Fruit fly (Drosophila melanogaster) whole organism, wandering third instar larva: ENCODE measurements around the gene woc.

Experiments
- Abd-B ChIP-seq: fragments of >200 bp; optimal IDR thresholded peaks from 2 replicates; lab custom pipeline; 2017; ENCODE audit warnings: missing biosample characterization, missing genetic modification characterization
- CG32264 ChIP-seq: fragments of 200-800 bp; sonication (Bioruptor generic); optimal IDR thresholded peaks from 2 replicates; lab custom pipeline; 2016; ENCODE audit warnings: missing biosample characterization, missing genetic modification characterization
- CG9705 ChIP-seq: fragments of 200-800 bp; sonication (Bioruptor generic); optimal IDR thresholded peaks from 2 replicates; lab custom pipeline; 2018; ENCODE audit warnings: missing biosample characterization, mild to moderate bottlenecking, missing genetic modification characterization
- CrebA ChIP-seq: fragments of 200-800 bp; sonication (Bioruptor generic); optimal IDR thresholded peaks from 2 replicates; lab custom pipeline; 2016; ENCODE audit warnings: missing biosample characterization, mild to moderate bottlenecking, missing genetic modification characterization, borderline replicate concordance
- Dfd ChIP-seq: fragments of >200 bp; optimal IDR thresholded peaks from 2 replicates; lab custom pipeline; 2017; ENCODE audit warnings: missing biosample characterization, missing genetic modification characterization
- Dif ChIP-seq: fragments of 200-275, 200-300 bp; sonication (Bioruptor generic); optimal IDR thresholded peaks from 2 replicates; lab custom pipeline; 2018; ENCODE audit warnings: missing biosample characterization, missing genetic modification characterization; ENCODE audit not compliant: partially characterized antibody
- GATAd ChIP-seq: sonication (Bioruptor generic); optimal IDR thresholded peaks from 2 replicates; lab custom pipeline; 2016; ENCODE audit warnings: missing biosample characterization, missing genetic modification characterization
- HLH106 ChIP-seq: fragments of 200-800 bp; optimal IDR thresholded peaks from 3 replicates; lab custom pipeline; 2019; ENCODE audit warnings: missing biosample characterization, mild to moderate bottlenecking, missing genetic modification characterization, moderate library complexity
- Hnf4 ChIP-seq: fragments of 200-800 bp; sonication (Bioruptor generic); optimal IDR thresholded peaks from 2 replicates; lab custom pipeline; 2016; ENCODE audit warnings: missing biosample characterization, mild to moderate bottlenecking, missing genetic modification characterization
- Hr78 ChIP-seq: fragments of >200 bp; optimal IDR thresholded peaks from 2 replicates; lab custom pipeline; 2017; ENCODE audit warnings: missing biosample characterization, missing genetic modification characterization
- Hr83 ChIP-seq: fragments of 200-300 bp; sonication (Bioruptor generic); optimal IDR thresholded peaks from 2 replicates; lab custom pipeline; 2016; ENCODE audit warnings: missing biosample characterization, mild to moderate bottlenecking, missing genetic modification characterization, moderate library complexity; ENCODE audit not compliant: poor library complexity, severe bottlenecking
- Jra ChIP-seq: sonication (Bioruptor generic); optimal IDR thresholded peaks from 2 replicates; lab custom pipeline; 2016; ENCODE audit warnings: missing biosample characterization, missing genetic modification characterization
- Mio ChIP-seq: sonication (Bioruptor generic); optimal IDR thresholded peaks from 2 replicates; lab custom pipeline; 2016; ENCODE audit warnings: missing biosample characterization, missing genetic modification characterization
- Myc ChIP-seq: fragments of >200 bp; optimal IDR thresholded peaks from 2 replicates; lab custom pipeline; 2017
- N ChIP-seq: fragments of >200 bp; optimal IDR thresholded peaks from 2 replicates; lab custom pipeline; 2018; ENCODE audit warnings: missing biosample characterization, missing external identifiers, missing genetic modification characterization
- OdsH ChIP-seq: fragments of 200-800 bp; sonication (Bioruptor generic); optimal IDR thresholded peaks from 2 replicates; lab custom pipeline; 2016; ENCODE audit warnings: missing biosample characterization, mild to moderate bottlenecking, missing genetic modification characterization
- Rel ChIP-seq, 2 experiments: fragments of 200-800 bp; sonication (Bioruptor generic) in 1 of 2; optimal IDR thresholded peaks; 2 replicates in 1 of 2; 3 replicates in 1 of 2; lab custom pipeline; 2016 to 2019; ENCODE audit warnings: mild to moderate bottlenecking in 2 of 2, missing biosample characterization in 2 of 2, missing genetic modification characterization in 2 of 2, moderate library complexity in 1 of 2
- Sp1 ChIP-seq: fragments of 200-800 bp; sonication (Bioruptor generic); optimal IDR thresholded peaks from 3 replicates; lab custom pipeline; 2019; ENCODE audit warnings: missing biosample characterization, mild to moderate bottlenecking, missing genetic modification characterization, moderate library complexity
- Vsx2 ChIP-seq: fragments of 200-300, 225-300 bp; sonication (Bioruptor generic); optimal IDR thresholded peaks from 2 replicates; lab custom pipeline; 2018; ENCODE audit warnings: missing biosample characterization, missing genetic modification characterization; ENCODE audit not compliant: partially characterized antibody
- br ChIP-seq: fragments of 200-800 bp; sonication (Bioruptor generic); optimal IDR thresholded peaks from 2 replicates; lab custom pipeline; 2016; ENCODE audit warnings: missing biosample characterization, missing genetic modification characterization
- brk ChIP-seq: fragments of 200-800 bp; sonication (Bioruptor generic); optimal IDR thresholded peaks from 2 replicates; lab custom pipeline; 2016; ENCODE audit warnings: missing biosample characterization, mild to moderate bottlenecking, missing genetic modification characterization
- dl ChIP-seq, 2 experiments: fragments of 175-275, 200-275 bp in 1 of 2; fragments of 200-275 bp in 1 of 2; sonication (Bioruptor generic); optimal IDR thresholded peaks; lab custom pipeline; 2018; ENCODE audit warnings: mild to moderate bottlenecking in 2 of 2, missing biosample characterization in 2 of 2, missing genetic modification characterization in 2 of 2, moderate library complexity in 2 of 2; ENCODE audit not compliant: partially characterized antibody in 2 of 2, insufficient read depth in 1 of 2
- dmrt93B ChIP-seq: fragments of 200-800 bp; sonication (Bioruptor generic); optimal IDR thresholded peaks from 2 replicates; lab custom pipeline; 2018; ENCODE audit warnings: missing biosample characterization, mild to moderate bottlenecking, missing genetic modification characterization
- dsf ChIP-seq: sonication (Bioruptor generic); optimal IDR thresholded peaks from 2 replicates; lab custom pipeline; 2016; ENCODE audit warnings: missing biosample characterization, missing genetic modification characterization, borderline replicate concordance
- ey ChIP-seq: fragments of 200-800 bp; sonication (Bioruptor generic); optimal IDR thresholded peaks from 2 replicates; lab custom pipeline; 2016; ENCODE audit warnings: missing biosample characterization, missing genetic modification characterization
- foxo ChIP-seq, 2 experiments: fragments of 200-800 bp; sonication (Bioruptor generic); optimal IDR thresholded peaks; 2 replicates in 1 of 2; 3 replicates in 1 of 2; lab custom pipeline; 2016 to 2017; ENCODE audit warnings: missing biosample characterization in 2 of 2, missing genetic modification characterization in 2 of 2
- fru ChIP-seq: fragments of 200-800 bp; sonication (Bioruptor generic); optimal IDR thresholded peaks from 3 replicates; lab custom pipeline; 2016; ENCODE audit warnings: missing biosample characterization, mild to moderate bottlenecking, missing genetic modification characterization
- h ChIP-seq: fragments of 200-800 bp; sonication (Bioruptor generic); optimal IDR thresholded peaks from 3 replicates; lab custom pipeline; 2016; ENCODE audit warnings: missing biosample characterization, mild to moderate bottlenecking, missing genetic modification characterization
- jim ChIP-seq: fragments of 175-275, 200-325 bp; sonication (Bioruptor generic); optimal IDR thresholded peaks from 2 replicates; lab custom pipeline; 2016; ENCODE audit warnings: missing biosample characterization, mild to moderate bottlenecking, missing genetic modification characterization
- lola ChIP-seq: fragments of >200 bp; optimal IDR thresholded peaks from 2 replicates; lab custom pipeline; 2017; ENCODE audit warnings: missing biosample characterization, missing genetic modification characterization
- pan ChIP-seq: fragments of >200 bp; optimal IDR thresholded peaks from 2 replicates; lab custom pipeline; 2017
- psq ChIP-seq: fragments of 200-800 bp; sonication (Bioruptor generic); optimal IDR thresholded peaks from 3 replicates; lab custom pipeline; 2017; ENCODE audit warnings: missing biosample characterization, mild to moderate bottlenecking, missing genetic modification characterization, moderate library complexity
- rgr ChIP-seq: fragments of 200-800 bp; sonication (Bioruptor generic); optimal IDR thresholded peaks from 3 replicates; lab custom pipeline; 2016; ENCODE audit warnings: missing biosample characterization, mild to moderate bottlenecking, missing genetic modification characterization
- sage ChIP-seq: fragments of 200-800 bp; sonication (Bioruptor generic); optimal IDR thresholded peaks from 2 replicates; lab custom pipeline; 2016; ENCODE audit warnings: missing biosample characterization, mild to moderate bottlenecking, missing genetic modification characterization
- sv ChIP-seq: fragments of 200-800 bp; sonication (Bioruptor generic); optimal IDR thresholded peaks from 3 replicates; lab custom pipeline; 2016; ENCODE audit warnings: missing biosample characterization, missing genetic modification characterization
- tai ChIP-seq: sonication (Bioruptor generic); optimal IDR thresholded peaks from 2 replicates; lab custom pipeline; 2016; ENCODE audit warnings: missing biosample characterization, missing genetic modification characterization
- usp ChIP-seq: fragments of >200 bp; optimal IDR thresholded peaks from 2 replicates; lab custom pipeline; 2017; ENCODE audit warnings: missing biosample characterization, missing genetic modification characterization
- woc ChIP-seq: sonication (Bioruptor generic); optimal IDR thresholded peaks from 2 replicates; lab custom pipeline; 2016; ENCODE audit warnings: missing biosample characterization, mild to moderate bottlenecking, missing genetic modification characterization

Gene woc

DNA sequence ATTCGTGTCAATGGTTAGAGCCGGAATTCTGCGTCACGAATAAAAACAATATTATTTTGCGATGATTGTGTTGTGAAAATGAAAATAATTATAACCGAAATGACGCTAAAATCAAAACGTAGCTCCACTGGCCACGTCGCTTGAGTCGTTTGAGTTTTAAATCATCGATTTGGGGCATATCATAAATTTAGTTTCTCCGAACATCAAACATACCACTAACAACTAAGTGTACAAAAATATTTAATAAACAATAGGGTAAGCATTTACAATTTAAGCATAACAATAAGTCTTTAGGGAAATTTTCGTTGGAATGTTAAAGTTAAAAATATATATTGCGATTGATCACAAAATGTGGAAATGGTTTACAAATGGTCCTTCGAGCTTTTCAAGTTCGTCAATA, 12.9 kb downstream of the woc start, which contains the start of the genes TTLL6B and TfIIA-L:
TTLL6B (minus strand) TSS at position 101 of the 400 bp plus-strand sequence.
TfIIA-L (plus strand) TSS at position 206 of the 400 bp plus-strand sequence.
- TF ChIP-seq usp (GFP tag; lab: Kevin White, UChicago) (no peak), sage (GFP tag; lab: Kevin White, UChicago) (no peak), dmrt93B (GFP tag; lab: Kevin White, UChicago) (no peak), pan (lab: Kevin White, UChicago) (no peak), Sp1 (no peak), lola (GFP tag; lab: Kevin White, UChicago) (no peak), HLH106 (tag; lab: Kevin White, UChicago) (no peak), tai (no peak), fru (no peak), Hnf4 (GFP tag; lab: Kevin White, UChicago) (no peak), foxo (GFP tag; optimal IDR thresholded peaks at IDR 0.05; lab: Kevin White, UChicago) (no peak), dl (GFP tag; optimal IDR thresholded peaks at IDR 0.05; lab: Kevin White, UChicago; ENCODE audit: insufficient read depth in 1 of 2, partially characterized antibody in 2 of 2) (no peak), Vsx2 (GFP tag; lab: Kevin White, UChicago) (no peak)

dm6 chr3R:27247892-27248291, 16.0 kb downstream of the woc start, which contains the start of gene CG5984:
Gene CG5984 (minus strand): TSS chr3R:27247992.
- TF ChIP-seq dl (GFP tag; optimal IDR thresholded peaks at IDR 0.05; lab: Kevin White, UChicago; ENCODE audit: insufficient read depth in 1 of 2, partially characterized antibody in 2 of 2) (no peak), woc (no peak), GATAd (GFP tag; lab: Kevin White, UChicago) (no peak), CG9705 (GFP tag; lab: Kevin White, UChicago) (no peak), N (GFP tag; lab: Kevin White, UChicago) (no peak), ey (GFP tag; lab: Kevin White, UChicago) (no peak), brk (GFP tag; lab: Kevin White, UChicago) (no peak), Vsx2 (GFP tag; lab: Kevin White, UChicago) (no peak), dsf (no peak), lola (GFP tag; lab: Kevin White, UChicago) (no peak), dmrt93B (GFP tag; lab: Kevin White, UChicago) (no peak), foxo (GFP tag; optimal IDR thresholded peaks at IDR 0.05; lab: Kevin White, UChicago) (no peak), CG32264 (GFP tag; lab: Kevin White, UChicago) (no peak), Abd-B (GFP tag; lab: Kevin White, UChicago) (no peak), rgr (no peak), sv (GFP tag; lab: Kevin White, UChicago) (no peak), Rel (GFP tag; optimal IDR thresholded peaks at IDR 0.05; lab: Kevin White, UChicago) (no peak), Rel (tag; optimal IDR thresholded peaks at IDR 0.05; lab: Kevin White, UChicago) (no peak)

DNA sequence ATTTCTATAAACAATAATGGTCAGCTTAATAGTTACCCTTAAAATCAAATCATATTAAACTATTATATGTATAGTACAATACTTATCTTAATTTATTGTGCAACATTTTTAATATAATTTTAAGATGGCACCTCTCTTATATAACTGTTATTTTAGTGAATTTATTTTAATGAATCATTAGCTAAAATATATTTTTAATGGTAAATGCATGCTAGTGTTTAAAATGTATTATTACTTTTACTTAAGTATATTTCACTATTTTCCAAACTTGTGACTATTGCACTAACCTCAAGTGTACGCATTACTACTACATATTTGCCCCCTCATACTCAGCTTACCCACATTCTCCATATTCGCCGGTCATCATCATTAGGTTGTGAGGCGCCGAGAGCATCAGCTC, 17.6 kb downstream of the woc start:
- TF ChIP-seq Jra (GFP tag; lab: Kevin White, UChicago) (no peak), Abd-B (GFP tag; lab: Kevin White, UChicago) (no peak), Sp1 (peak; percentile 50), Hr83 (GFP tag; lab: Kevin White, UChicago) (no peak), CrebA (GFP tag; lab: Kevin White, UChicago) (no peak), usp (GFP tag; lab: Kevin White, UChicago) (no peak), h (GFP tag; lab: Kevin White, UChicago) (peak; percentile 21), GATAd (GFP tag; lab: Kevin White, UChicago) (no peak), dsf (no peak), dmrt93B (GFP tag; lab: Kevin White, UChicago) (no peak), jim (GFP tag; lab: Kevin White, UChicago) (no peak), Mio (GFP tag; lab: Kevin White, UChicago) (no peak), fru (no peak), sage (GFP tag; lab: Kevin White, UChicago) (no peak), HLH106 (tag; lab: Kevin White, UChicago) (peak; percentile 56), Rel (GFP tag; optimal IDR thresholded peaks at IDR 0.05; lab: Kevin White, UChicago) (no peak), Rel (tag; optimal IDR thresholded peaks at IDR 0.05; lab: Kevin White, UChicago) (no peak), foxo (GFP tag; optimal IDR thresholded peaks at IDR 0.05; lab: Kevin White, UChicago) (peak in 1 of 2 experiments; percentile 46), woc (no peak), dl (GFP tag; optimal IDR thresholded peaks at IDR 0.05; lab: Kevin White, UChicago; ENCODE audit: insufficient read depth in 1 of 2, partially characterized antibody in 2 of 2) (no peak), Hnf4 (GFP tag; lab: Kevin White, UChicago) (no peak), brk (GFP tag; lab: Kevin White, UChicago) (no peak), sv (GFP tag; lab: Kevin White, UChicago) (no peak), OdsH (peak; percentile 45), tai (no peak), pan (lab: Kevin White, UChicago) (no peak), Dfd (GFP tag; lab: Kevin White, UChicago) (no peak), Dif (GFP tag; lab: Kevin White, UChicago) (no peak), CG32264 (GFP tag; lab: Kevin White, UChicago) (no peak), rgr (peak; percentile 47), Hr78 (no peak), psq (GFP tag; lab: Kevin White, UChicago) (peak; percentile 37), Vsx2 (GFP tag; lab: Kevin White, UChicago) (no peak), CG9705 (GFP tag; lab: Kevin White, UChicago) (no peak), ey (GFP tag; lab: Kevin White, UChicago) (no peak), Myc (lab: Kevin White, UChicago) (no peak), br (GFP tag; lab: Kevin White, UChicago) (no peak), lola (GFP tag; lab: Kevin White, UChicago) (no peak)
